Worm (Caenorhabditis elegans) whole organism, early embryonic: ENCODE data around the gene F13E6.1.

Source experiments
- B0310.2 ChIP-seq: sonication (generic microtip); optimal IDR thresholded peaks from 2 replicates; lab custom pipeline; 2016; ENCODE audit warnings: mild to moderate bottlenecking, missing genetic modification characterization, missing compliant biosample characterization
- aly-1 ChIP-seq: sonication (generic microtip); optimal IDR thresholded peaks from 2 replicates; lab custom pipeline; 2016; ENCODE audit warnings: missing genetic modification characterization, missing compliant biosample characterization
- ama-1 ChIP-seq: fragments of 150-350 bp; optimal IDR thresholded peaks from 2 replicates; lab custom pipeline; 2014
- ceh-36 ChIP-seq: sonication (generic microtip); optimal IDR thresholded peaks from 2 replicates; lab custom pipeline; 2016; ENCODE audit warnings: missing genetic modification characterization, inconsistent platforms, missing compliant biosample characterization
- ets-7 ChIP-seq: sonication (generic microtip); optimal IDR thresholded peaks from 2 replicates; lab custom pipeline; 2016; ENCODE audit warnings: missing genotype, missing genetic modification characterization, missing compliant biosample characterization
- flt-1 ChIP-seq: fragments of 200-800 bp; sonication (Bioruptor generic); IDR thresholded peaks from 2 replicates; pipeline ENCODE4 v1.3.6; 2022; ENCODE audit warnings: missing genetic modification characterization, missing compliant biosample characterization
- hmbx-1 ChIP-seq: sonication (generic microtip); optimal IDR thresholded peaks from 2 replicates; lab custom pipeline; 2016; ENCODE audit warnings: mild to moderate bottlenecking, missing genetic modification characterization, missing compliant biosample characterization
- hmg-4 ChIP-seq: fragments of 200-800 bp; sonication (Bioruptor generic); optimal IDR thresholded peaks from 2 replicates; lab custom pipeline; 2018; ENCODE audit warnings: mild to moderate bottlenecking, missing genetic modification characterization, missing compliant biosample characterization
- pes-1 ChIP-seq: fragments of 200-800 bp; sonication (Bioruptor generic); IDR thresholded peaks from 2 replicates; pipeline ENCODE4 v1.3.6; 2022; ENCODE audit warnings: missing genetic modification reagents, missing genetic modification characterization, missing compliant biosample characterization
- scrt-1 ChIP-seq: fragments of 200-800 bp; sonication (Bioruptor generic); IDR thresholded peaks from 2 replicates; pipeline ENCODE4 v1.3.6; 2022; ENCODE audit warnings: missing genetic modification characterization, missing compliant biosample characterization
- tbx-37 ChIP-seq: fragments of 200-800 bp; sonication (Bioruptor generic); conservative IDR thresholded peaks from 2 replicates; pipeline ENCODE4 v1.3.6; 2022; ENCODE audit warnings: missing genetic modification reagents, missing genetic modification characterization, missing compliant biosample characterization
- tra-4 ChIP-seq: sonication (generic microtip); optimal IDR thresholded peaks from 2 replicates; lab custom pipeline; 2017; ENCODE audit warnings: missing genetic modification characterization, missing compliant biosample characterization

ce11 chrX:10679193-10679592 is 2.3 kb upstream of the F13E6.1 start:
- TF ChIP-seq aly-1 (tag; lab: Kevin White, UChicago) = no peak
- no peak for TF ChIP-seq hmg-4
- no peak for TF ChIP-seq flt-1 (GFP tag; lab: Robert Waterston, UW)
- no peak for TF ChIP-seq ama-1 (lab: Kevin White, UChicago)
- no peak for TF ChIP-seq tbx-37 (GFP tag; lab: Robert Waterston, UW)
- TF ChIP-seq ets-7 (tag; lab: Kevin White, UChicago) = no peak
- TF ChIP-seq hmbx-1 (tag; lab: Kevin White, UChicago) = no peak
- no peak for TF ChIP-seq pes-1 (GFP tag; lab: Robert Waterston, UW)
- no peak for TF ChIP-seq tra-4
- TF ChIP-seq ceh-36 (tag; lab: Kevin White, UChicago) = no peak
- TF ChIP-seq B0310.2 = no peak
- no peak for TF ChIP-seq scrt-1 (GFP tag; lab: Robert Waterston, UW)
